Worm (Caenorhabditis elegans): ENCODE data around the gene lgc-40.

- TF ChIP-seq ama-1 (optimal IDR thresholded peaks at IDR 0.05) (no peak), B0310.2 (tag; optimal IDR thresholded peaks at IDR 0.05) (no peak)
Observed at ce11 chrX:2380818-2381217, 20.9 kb downstream of the lgc-40 start.
